Worm (Caenorhabditis elegans) whole organism, L3 larva: ENCODE measurements around the gene Y50D4A.6.

Experiments used
- ama-1 ChIP-seq: fragments of 150-350 bp; optimal IDR thresholded peaks from 2 replicates; lab custom pipeline; 2018
- egl-27 ChIP-seq: sonication (generic microtip); optimal IDR thresholded peaks from 4 replicates; lab custom pipeline; 2017; ENCODE audit warnings: missing biosample characterization, missing genetic modification reagents, missing genetic modification characterization
- nhr-11 ChIP-seq: fragments of 150-350 bp; optimal IDR thresholded peaks from 2 replicates; lab custom pipeline; 2014; ENCODE audit warnings: missing biosample characterization, missing genetic modification characterization
- nhr-12 ChIP-seq: fragments of 150-350 bp; optimal IDR thresholded peaks from 2 replicates; lab custom pipeline; 2014; ENCODE audit warnings: missing biosample characterization, missing genetic modification characterization
- pha-4 ChIP-seq: fragments of 150-350 bp; optimal IDR thresholded peaks from 2 replicates; lab custom pipeline; 2014; ENCODE audit warnings: missing biosample characterization, missing genetic modification reagents, missing genetic modification characterization
- pqm-1 ChIP-seq: fragments of 150-350 bp; optimal IDR thresholded peaks from 2 replicates; lab custom pipeline; 2017; ENCODE audit warnings: missing biosample characterization, missing genetic modification characterization, inconsistent platforms
- unc-62 ChIP-seq: fragments of 150-350 bp; sonication (generic microtip); optimal IDR thresholded peaks from 4 replicates; lab custom pipeline; 2014; ENCODE audit warnings: missing biosample characterization, missing genetic modification reagents, missing genetic modification characterization

DNA sequence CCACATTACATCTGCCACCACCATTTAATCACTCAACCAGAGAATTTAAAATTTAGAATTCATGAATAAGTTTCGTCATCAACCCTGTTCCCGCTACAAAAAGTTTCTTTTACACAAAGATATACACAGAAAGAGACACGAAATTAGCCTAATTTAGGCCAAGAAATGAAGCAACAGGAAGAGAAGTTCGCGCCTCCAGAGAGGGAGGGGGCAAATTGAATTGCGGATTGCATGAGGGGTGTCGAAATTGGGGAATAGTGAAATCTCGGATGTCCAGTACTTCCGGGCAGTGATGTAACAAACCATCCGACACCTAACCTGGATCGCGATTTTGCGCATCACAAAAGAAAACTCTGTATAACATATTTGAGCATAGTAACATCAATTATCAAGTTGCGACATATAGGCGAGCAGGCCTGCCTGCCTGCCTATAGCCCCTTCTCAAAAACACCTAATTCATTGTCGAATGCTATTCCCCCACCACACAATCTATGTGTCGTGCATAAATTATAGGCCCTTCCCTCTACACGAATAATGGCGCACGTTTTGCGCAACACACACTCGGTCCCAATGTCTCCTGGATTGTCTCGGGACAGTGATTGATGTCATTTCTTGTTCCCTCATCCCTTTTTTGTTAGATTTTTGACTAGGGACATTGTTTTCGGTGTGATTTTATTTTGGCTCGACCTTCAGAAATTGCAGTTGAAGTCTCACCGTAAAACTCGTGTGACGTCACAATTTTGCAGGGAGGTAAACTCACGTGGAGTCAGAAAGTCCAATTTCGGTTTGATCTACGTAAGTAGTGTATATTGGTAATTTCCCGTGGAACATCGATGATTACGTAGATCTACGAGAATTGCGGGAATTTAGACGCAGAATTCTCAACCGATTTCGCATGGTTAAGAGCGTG is 28.9 kb upstream of the Y50D4A.6 start:
- TF ChIP-seq nhr-12 (tag; lab: Kevin White, UChicago), result no peak
- no peak for TF ChIP-seq egl-27 (tag; lab: Kevin White, UChicago)
- TF ChIP-seq pha-4 (tag; lab: Kevin White, UChicago), result no peak
- TF ChIP-seq ama-1 (lab: Kevin White, UChicago), result no peak
- TF ChIP-seq pqm-1 (tag; lab: Kevin White, UChicago), result no peak
- TF ChIP-seq nhr-11, result no peak
- no peak for TF ChIP-seq unc-62 (GFP tag; lab: Kevin White, UChicago)
